Fruit fly (Drosophila melanogaster) whole organism, wandering third instar larva: ENCODE results near the gene CG32137.

Experiments used
- Abd-B ChIP-seq: fragments of >200 bp; optimal IDR thresholded peaks from 2 replicates; lab custom pipeline; 2017; ENCODE audit warnings: missing biosample characterization, missing genetic modification characterization
- CG32264 ChIP-seq: fragments of 200-800 bp; sonication (Bioruptor generic); optimal IDR thresholded peaks from 2 replicates; lab custom pipeline; 2016; ENCODE audit warnings: missing biosample characterization, missing genetic modification characterization
- CG9705 ChIP-seq: fragments of 200-800 bp; sonication (Bioruptor generic); optimal IDR thresholded peaks from 2 replicates; lab custom pipeline; 2018; ENCODE audit warnings: missing biosample characterization, mild to moderate bottlenecking, missing genetic modification characterization
- CrebA ChIP-seq: fragments of 200-800 bp; sonication (Bioruptor generic); optimal IDR thresholded peaks from 2 replicates; lab custom pipeline; 2016; ENCODE audit warnings: missing biosample characterization, mild to moderate bottlenecking, missing genetic modification characterization, borderline replicate concordance
- Dfd ChIP-seq: fragments of >200 bp; optimal IDR thresholded peaks from 2 replicates; lab custom pipeline; 2017; ENCODE audit warnings: missing biosample characterization, missing genetic modification characterization
- Dif ChIP-seq: fragments of 200-275, 200-300 bp; sonication (Bioruptor generic); optimal IDR thresholded peaks from 2 replicates; lab custom pipeline; 2018; ENCODE audit warnings: missing biosample characterization, missing genetic modification characterization; ENCODE audit not compliant: partially characterized antibody
- GATAd ChIP-seq: sonication (Bioruptor generic); optimal IDR thresholded peaks from 2 replicates; lab custom pipeline; 2016; ENCODE audit warnings: missing biosample characterization, missing genetic modification characterization
- HLH106 ChIP-seq: fragments of 200-800 bp; optimal IDR thresholded peaks from 3 replicates; lab custom pipeline; 2019; ENCODE audit warnings: missing biosample characterization, mild to moderate bottlenecking, missing genetic modification characterization, moderate library complexity
- Hnf4 ChIP-seq: fragments of 200-800 bp; sonication (Bioruptor generic); optimal IDR thresholded peaks from 2 replicates; lab custom pipeline; 2016; ENCODE audit warnings: missing biosample characterization, mild to moderate bottlenecking, missing genetic modification characterization
- Hr78 ChIP-seq: fragments of >200 bp; optimal IDR thresholded peaks from 2 replicates; lab custom pipeline; 2017; ENCODE audit warnings: missing biosample characterization, missing genetic modification characterization
- Hr83 ChIP-seq: fragments of 200-300 bp; sonication (Bioruptor generic); optimal IDR thresholded peaks from 2 replicates; lab custom pipeline; 2016; ENCODE audit warnings: missing biosample characterization, mild to moderate bottlenecking, missing genetic modification characterization, moderate library complexity; ENCODE audit not compliant: poor library complexity, severe bottlenecking
- Jra ChIP-seq: sonication (Bioruptor generic); optimal IDR thresholded peaks from 2 replicates; lab custom pipeline; 2016; ENCODE audit warnings: missing biosample characterization, missing genetic modification characterization
- Mio ChIP-seq: sonication (Bioruptor generic); optimal IDR thresholded peaks from 2 replicates; lab custom pipeline; 2016; ENCODE audit warnings: missing biosample characterization, missing genetic modification characterization
- Myc ChIP-seq: fragments of >200 bp; optimal IDR thresholded peaks from 2 replicates; lab custom pipeline; 2017
- N ChIP-seq: fragments of >200 bp; optimal IDR thresholded peaks from 2 replicates; lab custom pipeline; 2018; ENCODE audit warnings: missing biosample characterization, missing external identifiers, missing genetic modification characterization
- OdsH ChIP-seq: fragments of 200-800 bp; sonication (Bioruptor generic); optimal IDR thresholded peaks from 2 replicates; lab custom pipeline; 2016; ENCODE audit warnings: missing biosample characterization, mild to moderate bottlenecking, missing genetic modification characterization
- Rel ChIP-seq, 2 experiments: fragments of 200-800 bp; sonication (Bioruptor generic) in 1 of 2; optimal IDR thresholded peaks; 2 replicates in 1 of 2; 3 replicates in 1 of 2; lab custom pipeline; 2016 to 2019; ENCODE audit warnings: mild to moderate bottlenecking in 2 of 2, missing biosample characterization in 2 of 2, missing genetic modification characterization in 2 of 2, moderate library complexity in 1 of 2
- Sp1 ChIP-seq: fragments of 200-800 bp; sonication (Bioruptor generic); optimal IDR thresholded peaks from 3 replicates; lab custom pipeline; 2019; ENCODE audit warnings: missing biosample characterization, mild to moderate bottlenecking, missing genetic modification characterization, moderate library complexity
- Vsx2 ChIP-seq: fragments of 200-300, 225-300 bp; sonication (Bioruptor generic); optimal IDR thresholded peaks from 2 replicates; lab custom pipeline; 2018; ENCODE audit warnings: missing biosample characterization, missing genetic modification characterization; ENCODE audit not compliant: partially characterized antibody
- br ChIP-seq: fragments of 200-800 bp; sonication (Bioruptor generic); optimal IDR thresholded peaks from 2 replicates; lab custom pipeline; 2016; ENCODE audit warnings: missing biosample characterization, missing genetic modification characterization
- brk ChIP-seq: fragments of 200-800 bp; sonication (Bioruptor generic); optimal IDR thresholded peaks from 2 replicates; lab custom pipeline; 2016; ENCODE audit warnings: missing biosample characterization, mild to moderate bottlenecking, missing genetic modification characterization
- dl ChIP-seq, 2 experiments: fragments of 175-275, 200-275 bp in 1 of 2; fragments of 200-275 bp in 1 of 2; sonication (Bioruptor generic); optimal IDR thresholded peaks; lab custom pipeline; 2018; ENCODE audit warnings: mild to moderate bottlenecking in 2 of 2, missing biosample characterization in 2 of 2, missing genetic modification characterization in 2 of 2, moderate library complexity in 2 of 2; ENCODE audit not compliant: partially characterized antibody in 2 of 2, insufficient read depth in 1 of 2
- dmrt93B ChIP-seq: fragments of 200-800 bp; sonication (Bioruptor generic); optimal IDR thresholded peaks from 2 replicates; lab custom pipeline; 2018; ENCODE audit warnings: missing biosample characterization, mild to moderate bottlenecking, missing genetic modification characterization
- dsf ChIP-seq: sonication (Bioruptor generic); optimal IDR thresholded peaks from 2 replicates; lab custom pipeline; 2016; ENCODE audit warnings: missing biosample characterization, missing genetic modification characterization, borderline replicate concordance
- ey ChIP-seq: fragments of 200-800 bp; sonication (Bioruptor generic); optimal IDR thresholded peaks from 2 replicates; lab custom pipeline; 2016; ENCODE audit warnings: missing biosample characterization, missing genetic modification characterization
- foxo ChIP-seq, 2 experiments: fragments of 200-800 bp; sonication (Bioruptor generic); optimal IDR thresholded peaks; 2 replicates in 1 of 2; 3 replicates in 1 of 2; lab custom pipeline; 2016 to 2017; ENCODE audit warnings: missing biosample characterization in 2 of 2, missing genetic modification characterization in 2 of 2
- fru ChIP-seq: fragments of 200-800 bp; sonication (Bioruptor generic); optimal IDR thresholded peaks from 3 replicates; lab custom pipeline; 2016; ENCODE audit warnings: missing biosample characterization, mild to moderate bottlenecking, missing genetic modification characterization
- h ChIP-seq: fragments of 200-800 bp; sonication (Bioruptor generic); optimal IDR thresholded peaks from 3 replicates; lab custom pipeline; 2016; ENCODE audit warnings: missing biosample characterization, mild to moderate bottlenecking, missing genetic modification characterization
- jim ChIP-seq: fragments of 175-275, 200-325 bp; sonication (Bioruptor generic); optimal IDR thresholded peaks from 2 replicates; lab custom pipeline; 2016; ENCODE audit warnings: missing biosample characterization, mild to moderate bottlenecking, missing genetic modification characterization
- lola ChIP-seq: fragments of >200 bp; optimal IDR thresholded peaks from 2 replicates; lab custom pipeline; 2017; ENCODE audit warnings: missing biosample characterization, missing genetic modification characterization
- pan ChIP-seq: fragments of >200 bp; optimal IDR thresholded peaks from 2 replicates; lab custom pipeline; 2017
- psq ChIP-seq: fragments of 200-800 bp; sonication (Bioruptor generic); optimal IDR thresholded peaks from 3 replicates; lab custom pipeline; 2017; ENCODE audit warnings: missing biosample characterization, mild to moderate bottlenecking, missing genetic modification characterization, moderate library complexity
- rgr ChIP-seq: fragments of 200-800 bp; sonication (Bioruptor generic); optimal IDR thresholded peaks from 3 replicates; lab custom pipeline; 2016; ENCODE audit warnings: missing biosample characterization, mild to moderate bottlenecking, missing genetic modification characterization
- sage ChIP-seq: fragments of 200-800 bp; sonication (Bioruptor generic); optimal IDR thresholded peaks from 2 replicates; lab custom pipeline; 2016; ENCODE audit warnings: missing biosample characterization, mild to moderate bottlenecking, missing genetic modification characterization
- sv ChIP-seq: fragments of 200-800 bp; sonication (Bioruptor generic); optimal IDR thresholded peaks from 3 replicates; lab custom pipeline; 2016; ENCODE audit warnings: missing biosample characterization, missing genetic modification characterization
- tai ChIP-seq: sonication (Bioruptor generic); optimal IDR thresholded peaks from 2 replicates; lab custom pipeline; 2016; ENCODE audit warnings: missing biosample characterization, missing genetic modification characterization
- usp ChIP-seq: fragments of >200 bp; optimal IDR thresholded peaks from 2 replicates; lab custom pipeline; 2017; ENCODE audit warnings: missing biosample characterization, missing genetic modification characterization
- woc ChIP-seq: sonication (Bioruptor generic); optimal IDR thresholded peaks from 2 replicates; lab custom pipeline; 2016; ENCODE audit warnings: missing biosample characterization, mild to moderate bottlenecking, missing genetic modification characterization

CG32137 gene

dm6 chr3L:14004041-14004407, 65.0 kb downstream of the CG32137 start:
- TF ChIP-seq Jra, result no peak
- TF ChIP-seq brk (GFP tag; lab: Kevin White, UChicago), result peak; percentile 7
- peak; percentile 21 for TF ChIP-seq fru (GFP tag; lab: Kevin White, UChicago)
- TF ChIP-seq Hr78 (GFP tag; lab: Kevin White, UChicago), result no peak
- TF ChIP-seq N (GFP tag; lab: Kevin White, UChicago), result no peak
- peak; percentile 30 for TF ChIP-seq rgr (GFP tag; lab: Kevin White, UChicago)
- TF ChIP-seq tai (GFP tag; lab: Kevin White, UChicago), result no peak
- TF ChIP-seq psq, result peak; percentile 100
- no peak for TF ChIP-seq sv (GFP tag; lab: Kevin White, UChicago)
- no peak for TF ChIP-seq Abd-B (GFP tag; lab: Kevin White, UChicago)
- peak; percentile 59 for TF ChIP-seq Dif (GFP tag; lab: Kevin White, UChicago)
- no peak for TF ChIP-seq Mio (GFP tag; lab: Kevin White, UChicago)
- no peak for TF ChIP-seq foxo (GFP tag; optimal IDR thresholded peaks at IDR 0.05; lab: Kevin White, UChicago)
- no peak for TF ChIP-seq CG32264 (GFP tag; lab: Kevin White, UChicago)
- no peak for TF ChIP-seq CrebA (GFP tag; lab: Kevin White, UChicago)
- no peak for TF ChIP-seq sage (GFP tag; lab: Kevin White, UChicago)
- TF ChIP-seq OdsH (GFP tag; lab: Kevin White, UChicago), result no peak
- TF ChIP-seq lola, result no peak
- peak; percentile 7 for TF ChIP-seq dmrt93B (GFP tag; lab: Kevin White, UChicago)
- no peak for TF ChIP-seq Rel (GFP tag; optimal IDR thresholded peaks at IDR 0.05; lab: Kevin White, UChicago)
- peak; percentile 54 for TF ChIP-seq Rel (tag; optimal IDR thresholded peaks at IDR 0.05; lab: Kevin White, UChicago)
- TF ChIP-seq Vsx2, result no peak
- TF ChIP-seq pan (lab: Kevin White, UChicago), result no peak
- TF ChIP-seq CG9705 (GFP tag; lab: Kevin White, UChicago), result no peak
- no peak for TF ChIP-seq Hnf4 (GFP tag; lab: Kevin White, UChicago)
- no peak for TF ChIP-seq dl (GFP tag; optimal IDR thresholded peaks at IDR 0.05; lab: Kevin White, UChicago; ENCODE audit: insufficient read depth in 1 of 2, partially characterized antibody in 2 of 2)
- TF ChIP-seq Hr83 (GFP tag; lab: Kevin White, UChicago), result no peak
- peak; percentile 48 for TF ChIP-seq Sp1 (GFP tag; lab: Kevin White, UChicago)
- no peak for TF ChIP-seq h (GFP tag; lab: Kevin White, UChicago)
- TF ChIP-seq jim (GFP tag; lab: Kevin White, UChicago), result no peak
- no peak for TF ChIP-seq dsf (GFP tag; lab: Kevin White, UChicago)
- TF ChIP-seq HLH106 (tag; lab: Kevin White, UChicago), result peak; percentile 15
- no peak for TF ChIP-seq Myc
- TF ChIP-seq br (GFP tag; lab: Kevin White, UChicago), result peak; percentile 5
- TF ChIP-seq GATAd (GFP tag; lab: Kevin White, UChicago), result no peak
- TF ChIP-seq usp (GFP tag; lab: Kevin White, UChicago), result no peak
- TF ChIP-seq ey, result no peak
- no peak for TF ChIP-seq woc (GFP tag; lab: Kevin White, UChicago)
- no peak for TF ChIP-seq Dfd (GFP tag; lab: Kevin White, UChicago)

dm6 chr3L:14004963-14005458, 66.0 kb downstream of the CG32137 start:
- TF ChIP-seq usp (GFP tag; lab: Kevin White, UChicago), result no peak
- no peak for TF ChIP-seq Dif (GFP tag; lab: Kevin White, UChicago)
- TF ChIP-seq foxo (GFP tag; optimal IDR thresholded peaks at IDR 0.05; lab: Kevin White, UChicago), result peak; percentile 96 to 99
- no peak for TF ChIP-seq Abd-B (GFP tag; lab: Kevin White, UChicago)
- TF ChIP-seq Myc, result no peak
- TF ChIP-seq sage (GFP tag; lab: Kevin White, UChicago), result no peak
- peak; percentile 90 for TF ChIP-seq HLH106 (tag; lab: Kevin White, UChicago)
- peak; percentile 89 for TF ChIP-seq Hr83 (GFP tag; lab: Kevin White, UChicago)
- no peak for TF ChIP-seq brk (GFP tag; lab: Kevin White, UChicago)
- peak; percentile 75 for TF ChIP-seq dsf (GFP tag; lab: Kevin White, UChicago)
- TF ChIP-seq dmrt93B (GFP tag; lab: Kevin White, UChicago), result peak; percentile 96
- TF ChIP-seq ey, result peak; percentile 99
- no peak for TF ChIP-seq Jra
- TF ChIP-seq jim (GFP tag; lab: Kevin White, UChicago), result peak; percentile 41
- no peak for TF ChIP-seq GATAd (GFP tag; lab: Kevin White, UChicago)
- no peak for TF ChIP-seq pan (lab: Kevin White, UChicago)
- no peak for TF ChIP-seq lola
- peak; percentile 99 for TF ChIP-seq br (GFP tag; lab: Kevin White, UChicago)
- no peak for TF ChIP-seq CrebA (GFP tag; lab: Kevin White, UChicago)
- no peak for TF ChIP-seq Hnf4 (GFP tag; lab: Kevin White, UChicago)
- TF ChIP-seq Mio (GFP tag; lab: Kevin White, UChicago), result peak; percentile 90
- no peak for TF ChIP-seq Dfd (GFP tag; lab: Kevin White, UChicago)
- TF ChIP-seq woc (GFP tag; lab: Kevin White, UChicago), result peak; percentile 94
- TF ChIP-seq CG32264 (GFP tag; lab: Kevin White, UChicago), result peak; percentile 98
- peak; percentile 97 for TF ChIP-seq psq
- peak; percentile 91 for TF ChIP-seq Rel (GFP tag; optimal IDR thresholded peaks at IDR 0.05; lab: Kevin White, UChicago)
- peak; percentile 95 for TF ChIP-seq Rel (tag; optimal IDR thresholded peaks at IDR 0.05; lab: Kevin White, UChicago)
- no peak for TF ChIP-seq Hr78 (GFP tag; lab: Kevin White, UChicago)
- peak; percentile 99 for TF ChIP-seq fru (GFP tag; lab: Kevin White, UChicago)
- peak; percentile 95 for TF ChIP-seq Sp1 (GFP tag; lab: Kevin White, UChicago)
- peak; percentile 99 for TF ChIP-seq h (GFP tag; lab: Kevin White, UChicago)
- TF ChIP-seq dl (GFP tag; optimal IDR thresholded peaks at IDR 0.05; lab: Kevin White, UChicago; ENCODE audit: insufficient read depth in 1 of 2, partially characterized antibody in 2 of 2), result no peak
- no peak for TF ChIP-seq N (GFP tag; lab: Kevin White, UChicago)
- TF ChIP-seq Vsx2, result no peak
- peak; percentile 95 for TF ChIP-seq sv (GFP tag; lab: Kevin White, UChicago)
- TF ChIP-seq CG9705 (GFP tag; lab: Kevin White, UChicago), result peak; percentile 82
- no peak for TF ChIP-seq tai (GFP tag; lab: Kevin White, UChicago)
- peak; percentile 99 for TF ChIP-seq rgr (GFP tag; lab: Kevin White, UChicago)
- TF ChIP-seq OdsH (GFP tag; lab: Kevin White, UChicago), result peak; percentile 99
